Fruit fly (Drosophila melanogaster): ENCODE results near the gene CG9192.
A peak's percentile ranks its signal among the peaks of the same experiment; 100 is the strongest.

CG9192 gene

DNA sequence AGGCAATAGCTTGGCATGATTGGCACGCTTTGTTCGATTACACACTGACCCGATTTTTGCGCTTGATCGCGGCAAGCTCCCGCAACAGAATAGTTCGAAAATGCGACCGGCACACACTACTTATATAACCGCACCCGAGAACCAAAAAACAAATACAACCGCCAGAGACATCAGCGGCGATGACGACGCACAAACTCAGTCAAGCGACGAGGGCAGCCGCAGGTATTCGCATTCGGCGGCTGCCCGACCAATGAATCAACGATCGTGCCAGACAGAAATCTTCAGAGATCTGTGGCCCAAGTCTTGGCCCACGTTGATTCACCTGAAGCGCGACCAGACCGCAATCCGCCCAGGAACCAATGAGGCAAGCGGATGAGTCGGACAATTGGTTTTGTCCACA lies at the start of gene CG9192:
CG9192 (minus strand) TSS at position 101 of the 400 bp plus-strand sequence.
- TF ChIP-seq Dll (optimal IDR thresholded peaks at IDR 0.05) (no peak), CG8478 (optimal IDR thresholded peaks at IDR 0.05) (no peak), EcR (GFP tag; optimal IDR thresholded peaks at IDR 0.05) (no peak), psq (optimal IDR thresholded peaks at IDR 0.05) (no peak), pan (optimal IDR thresholded peaks at IDR 0.05) (no peak), usp (GFP tag; optimal IDR thresholded peaks at IDR 0.05) (no peak)

DNA sequence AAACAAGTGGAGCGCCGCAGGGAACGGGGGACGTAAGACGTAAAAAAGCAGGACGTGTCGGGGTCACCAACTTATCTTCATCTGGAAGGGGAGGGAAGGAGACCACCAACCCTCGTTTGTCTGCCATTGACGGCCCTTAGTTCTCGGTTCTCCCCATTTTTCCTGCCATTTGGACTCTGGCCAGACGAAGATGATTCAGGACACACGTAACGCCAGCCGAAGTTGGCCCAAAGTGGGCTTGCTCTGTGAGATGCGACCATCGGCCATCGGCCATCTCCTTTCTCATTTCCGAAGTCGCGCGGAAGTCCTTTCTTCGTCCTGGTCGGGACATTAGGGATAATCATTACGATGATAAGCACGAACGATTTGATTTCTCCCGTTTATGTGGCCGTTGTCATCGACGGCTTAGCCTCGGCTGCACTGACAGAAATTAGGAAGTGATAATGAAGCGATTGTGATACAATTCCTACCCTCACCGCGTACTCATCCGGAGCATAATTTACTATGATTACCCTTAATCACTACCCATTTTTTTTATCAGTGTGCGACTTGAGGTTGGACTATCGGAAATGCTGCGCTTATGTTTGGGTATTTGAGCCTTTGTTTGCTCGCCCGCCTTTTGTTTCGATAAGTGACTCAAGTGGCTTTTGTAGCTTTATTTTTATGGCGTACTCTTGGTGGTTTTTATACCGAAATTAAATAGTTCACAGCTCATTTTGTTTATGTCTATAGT lies 42.9 kb upstream of the CG9192 start:
- no peak for TF ChIP-seq pan (optimal IDR thresholded peaks at IDR 0.05)
- TF ChIP-seq usp (GFP tag; optimal IDR thresholded peaks at IDR 0.05), result no peak
- no peak for TF ChIP-seq EcR (GFP tag; optimal IDR thresholded peaks at IDR 0.05)
- no peak for TF ChIP-seq psq (optimal IDR thresholded peaks at IDR 0.05)
- TF ChIP-seq CG8478 (optimal IDR thresholded peaks at IDR 0.05), result no peak
- no peak for TF ChIP-seq Dll (optimal IDR thresholded peaks at IDR 0.05)

dm6 chr3L:1279685-1280084 lies 41.6 kb upstream of the CG9192 start:
- no peak for TF ChIP-seq psq (optimal IDR thresholded peaks at IDR 0.05)
- TF ChIP-seq CG8478 (optimal IDR thresholded peaks at IDR 0.05), result no peak
- no peak for TF ChIP-seq usp (GFP tag; optimal IDR thresholded peaks at IDR 0.05)
- TF ChIP-seq pan (optimal IDR thresholded peaks at IDR 0.05), result no peak
- TF ChIP-seq Dll (optimal IDR thresholded peaks at IDR 0.05), result no peak
- TF ChIP-seq EcR (GFP tag; optimal IDR thresholded peaks at IDR 0.05), result no peak

DNA sequence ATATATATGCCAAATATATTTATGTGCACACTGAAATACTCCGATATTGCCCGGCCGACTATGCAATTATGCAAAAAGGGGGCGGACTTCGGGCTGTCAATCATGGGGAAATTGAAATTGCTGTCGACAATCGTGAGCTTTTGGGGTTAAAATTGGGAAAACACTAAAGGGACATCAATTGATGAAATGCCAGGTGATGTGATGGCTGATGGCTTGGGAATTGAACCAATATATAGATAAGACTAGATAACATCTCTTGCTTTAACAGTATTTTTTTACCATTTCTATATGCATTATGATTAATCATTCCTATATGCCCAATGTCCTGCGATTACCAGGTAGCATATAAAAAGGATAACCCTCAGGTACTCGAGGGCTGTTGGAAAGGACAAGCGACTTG lies 39.8 kb upstream of the CG9192 start:
- no peak for TF ChIP-seq usp (GFP tag; optimal IDR thresholded peaks at IDR 0.05)
- TF ChIP-seq pan (optimal IDR thresholded peaks at IDR 0.05), result no peak
- TF ChIP-seq psq (optimal IDR thresholded peaks at IDR 0.05), result no peak
- TF ChIP-seq CG8478 (optimal IDR thresholded peaks at IDR 0.05), result no peak
- no peak for TF ChIP-seq Dll (optimal IDR thresholded peaks at IDR 0.05)
- no peak for TF ChIP-seq EcR (GFP tag; optimal IDR thresholded peaks at IDR 0.05)

DNA sequence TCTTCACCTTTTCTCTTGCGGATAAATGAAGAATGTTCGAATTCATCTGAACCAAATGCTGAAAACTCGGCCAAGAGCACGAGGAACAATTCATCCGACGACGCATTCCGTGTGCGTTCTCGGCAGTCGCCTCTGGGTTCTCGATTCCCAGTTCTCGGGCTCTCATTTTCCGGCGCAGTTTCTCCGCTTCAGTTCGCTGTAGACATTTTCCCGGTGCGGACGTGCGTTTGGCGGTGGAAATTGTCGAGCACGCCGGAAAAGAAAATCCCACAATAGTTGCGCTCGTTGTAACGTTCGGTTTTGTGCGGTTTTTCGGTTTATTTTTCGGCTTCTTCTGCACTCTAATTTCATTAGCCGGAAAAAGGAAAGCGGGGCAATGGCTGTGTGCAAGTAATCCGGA lies 37.6 kb upstream of the CG9192 start, which contains the start of gene CG32333:
CG32333 (plus strand) TSS at position 190 of the 400 bp plus-strand sequence.
- no peak for TF ChIP-seq psq (optimal IDR thresholded peaks at IDR 0.05)

DNA sequence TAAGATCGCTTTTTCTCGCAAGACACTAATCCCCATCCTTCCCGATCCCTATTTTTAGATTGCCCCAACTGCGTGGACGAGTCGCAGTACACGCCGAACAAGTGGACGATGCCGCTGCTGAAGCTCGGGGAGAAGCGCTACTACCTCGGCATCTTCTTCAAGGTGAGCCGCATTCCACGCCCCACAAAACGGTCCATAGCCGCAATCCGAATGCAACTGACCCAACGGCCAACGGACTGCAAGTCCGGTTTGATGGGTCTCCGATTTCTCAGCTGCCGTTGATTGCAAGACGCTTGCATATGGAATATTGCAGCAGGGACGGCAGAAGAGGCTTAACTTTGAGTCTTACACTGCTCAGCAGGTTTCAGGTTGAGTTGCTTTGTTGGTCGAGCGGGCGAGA lies 30.9 kb upstream of the CG9192 start:
- TF ChIP-seq CG8478 (optimal IDR thresholded peaks at IDR 0.05) (no peak), Dll (optimal IDR thresholded peaks at IDR 0.05) (no peak), psq (optimal IDR thresholded peaks at IDR 0.05) (no peak), EcR (GFP tag; optimal IDR thresholded peaks at IDR 0.05) (no peak), usp (GFP tag; optimal IDR thresholded peaks at IDR 0.05) (no peak), pan (optimal IDR thresholded peaks at IDR 0.05) (no peak)

DNA sequence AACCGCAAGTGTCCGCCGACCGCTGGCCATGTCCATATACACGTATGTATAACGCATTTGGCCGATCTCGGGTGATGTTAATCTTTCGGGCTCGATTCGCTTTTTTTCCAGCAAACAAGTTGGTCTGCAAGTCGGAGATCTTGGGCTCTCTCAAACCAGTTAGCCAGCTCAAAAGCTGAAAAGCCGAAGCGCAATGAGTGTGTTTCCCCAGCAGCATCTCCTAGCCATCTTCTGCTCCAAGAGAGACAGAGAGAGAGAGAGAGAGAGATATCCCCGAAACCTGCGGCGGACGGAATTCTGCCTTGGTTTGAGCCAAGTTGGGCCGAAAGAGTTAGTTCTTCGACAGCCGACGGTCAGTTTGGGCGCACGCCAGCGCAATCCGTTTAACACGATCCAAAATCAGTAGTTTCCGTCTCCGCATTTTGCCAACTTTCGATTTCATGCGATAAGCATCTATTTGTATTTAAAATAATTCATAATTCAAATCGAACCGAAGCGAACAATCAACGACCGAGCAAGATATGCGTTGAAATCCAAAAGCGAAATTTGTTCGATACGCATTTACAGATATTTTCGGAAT lies 27.4 kb upstream of the CG9192 start:
- no peak for TF ChIP-seq EcR (GFP tag; optimal IDR thresholded peaks at IDR 0.05)
- no peak for TF ChIP-seq Dll (optimal IDR thresholded peaks at IDR 0.05)
- TF ChIP-seq usp (GFP tag; optimal IDR thresholded peaks at IDR 0.05), result no peak
- TF ChIP-seq CG8478 (optimal IDR thresholded peaks at IDR 0.05), result no peak
- TF ChIP-seq pan (optimal IDR thresholded peaks at IDR 0.05), result no peak
- TF ChIP-seq psq (optimal IDR thresholded peaks at IDR 0.05), result no peak

dm6 chr3L:1264998-1265397 lies 26.9 kb upstream of the CG9192 start:
- peak; percentile 57 for TF ChIP-seq pan (optimal IDR thresholded peaks at IDR 0.05)
- TF ChIP-seq CG8478 (optimal IDR thresholded peaks at IDR 0.05), result no peak
- no peak for TF ChIP-seq usp (GFP tag; optimal IDR thresholded peaks at IDR 0.05)
- TF ChIP-seq EcR (GFP tag; optimal IDR thresholded peaks at IDR 0.05), result no peak
- TF ChIP-seq Dll (optimal IDR thresholded peaks at IDR 0.05), result no peak
- TF ChIP-seq psq (optimal IDR thresholded peaks at IDR 0.05), result no peak

- TF ChIP-seq psq (optimal IDR thresholded peaks at IDR 0.05) (no peak), pan (optimal IDR thresholded peaks at IDR 0.05) (no peak), usp (GFP tag; optimal IDR thresholded peaks at IDR 0.05) (no peak), CG8478 (optimal IDR thresholded peaks at IDR 0.05) (no peak), Dll (optimal IDR thresholded peaks at IDR 0.05) (no peak), EcR (GFP tag; optimal IDR thresholded peaks at IDR 0.05) (no peak)
These were observed 20.4 kb upstream of the CG9192 start for dm6 chr3L:1258547-1258946.

- TF ChIP-seq psq (optimal IDR thresholded peaks at IDR 0.05), result no peak
- TF ChIP-seq EcR (GFP tag; optimal IDR thresholded peaks at IDR 0.05), result no peak
- no peak for TF ChIP-seq Dll (optimal IDR thresholded peaks at IDR 0.05)
- no peak for TF ChIP-seq usp (GFP tag; optimal IDR thresholded peaks at IDR 0.05)
- no peak for TF ChIP-seq pan (optimal IDR thresholded peaks at IDR 0.05)
- no peak for TF ChIP-seq CG8478 (optimal IDR thresholded peaks at IDR 0.05)
These were observed 18.1 kb upstream of the CG9192 start, which contains the start of gene tfc for dm6 chr3L:1256061-1256780. tfc (plus strand) TSS chr3L:1256449.

dm6 chr3L:1251712-1252111 lies 13.6 kb upstream of the CG9192 start, which contains the start of the genes CG9130 and CG9133:
CG9130 (plus strand) TSS chr3L:1252012.
CG9133 (plus strand) TSS chr3L:1252012.
- no peak for TF ChIP-seq EcR (GFP tag; optimal IDR thresholded peaks at IDR 0.05)
- TF ChIP-seq psq (optimal IDR thresholded peaks at IDR 0.05), result no peak
- TF ChIP-seq CG8478 (optimal IDR thresholded peaks at IDR 0.05), result no peak
- no peak for TF ChIP-seq pan (optimal IDR thresholded peaks at IDR 0.05)
- TF ChIP-seq usp (GFP tag; optimal IDR thresholded peaks at IDR 0.05), result no peak
- no peak for TF ChIP-seq Dll (optimal IDR thresholded peaks at IDR 0.05)

dm6 chr3L:1250396-1250795 lies 12.3 kb upstream of the CG9192 start, which contains the start of gene Bfc:
Bfc (plus strand) TSS chr3L:1250696.
- TF ChIP-seq pan (optimal IDR thresholded peaks at IDR 0.05), result no peak
- no peak for TF ChIP-seq EcR (GFP tag; optimal IDR thresholded peaks at IDR 0.05)
- TF ChIP-seq psq (optimal IDR thresholded peaks at IDR 0.05), result no peak
- TF ChIP-seq CG8478 (optimal IDR thresholded peaks at IDR 0.05), result no peak
- no peak for TF ChIP-seq usp (GFP tag; optimal IDR thresholded peaks at IDR 0.05)
- TF ChIP-seq Dll (optimal IDR thresholded peaks at IDR 0.05), result no peak
